ENCODE assay signal across 5 fruit fly cellular contexts in the genomic region with DNA sequence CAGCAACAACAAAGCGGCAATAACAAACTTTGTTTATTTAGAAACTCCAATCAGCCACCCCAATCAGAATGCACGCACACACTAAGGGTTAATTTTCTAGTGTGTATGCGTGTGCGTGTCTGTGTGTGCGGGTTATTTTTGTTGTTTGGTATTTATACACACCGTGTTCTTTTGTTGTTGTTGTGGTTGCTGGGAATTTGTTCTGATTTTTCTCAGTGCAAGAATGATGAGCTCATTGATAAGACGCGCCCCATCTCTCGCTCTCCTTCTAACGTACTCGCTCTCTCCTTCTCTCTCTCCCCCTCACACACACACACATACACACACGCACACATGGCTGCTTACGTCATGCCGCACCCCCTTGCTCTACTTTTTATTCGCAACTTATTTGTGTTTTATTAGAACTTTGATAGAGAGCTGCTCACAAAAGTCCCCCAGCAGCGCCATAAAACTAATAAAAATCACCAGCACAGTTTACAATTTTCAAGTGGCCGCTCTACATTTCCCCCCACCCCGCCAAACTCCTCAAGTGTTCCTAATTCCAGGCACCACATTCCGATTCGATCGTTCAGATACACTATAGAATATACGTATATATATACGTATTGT.
TF ChIP-seq lines count a peak whose summit lies in the region.

No protein-coding gene starts in this region.

- no peak for TF ChIP-seq CTCF in whole organism, embryonic (GFP tag; optimal IDR thresholded peaks at IDR 0.05; lab: Kevin White, UChicago)

TF ChIP-seq in whole organism, adult, 20 proteins besides CTCF, POLR2A, EP300 and RAD21 (continues in another document):
- peak; percentile 65 for TF ChIP-seq Mnt (GFP tag; optimal IDR thresholded peaks at IDR 0.05; lab: Kevin White, UChicago)
- no peak for TF ChIP-seq Hr96 (GFP tag; optimal IDR thresholded peaks at IDR 0.05; lab: Kevin White, UChicago)
- TF ChIP-seq pad (GFP tag; optimal IDR thresholded peaks at IDR 0.05; lab: Kevin White, UChicago): peak; percentile 40
- no peak for TF ChIP-seq bab1 (GFP tag; optimal IDR thresholded peaks at IDR 0.05; lab: Kevin White, UChicago)
- TF ChIP-seq CG12768 (GFP tag; optimal IDR thresholded peaks at IDR 0.05; lab: Kevin White, UChicago): no peak
- TF ChIP-seq Clk (GFP tag; optimal IDR thresholded peaks at IDR 0.05; lab: Kevin White, UChicago): no peak
- no peak for TF ChIP-seq Crg-1 (GFP tag; optimal IDR thresholded peaks at IDR 0.05; lab: Kevin White, UChicago)
- no peak for TF ChIP-seq CG7045 (GFP tag; optimal IDR thresholded peaks at IDR 0.05; lab: Kevin White, UChicago)
- TF ChIP-seq CG14711 (tag; optimal IDR thresholded peaks at IDR 0.05; lab: Kevin White, UChicago): peak; percentile 2
- no peak for TF ChIP-seq ovo (GFP tag; optimal IDR thresholded peaks at IDR 0.05; lab: Kevin White, UChicago)
- TF ChIP-seq kay (GFP tag; lab: Kevin White, UChicago; ENCODE audit: borderline replicate concordance): no peak
- no peak for TF ChIP-seq CG5204 (GFP tag; optimal IDR thresholded peaks at IDR 0.05; lab: Kevin White, UChicago)
- no peak for TF ChIP-seq CG33017 (tag; optimal IDR thresholded peaks at IDR 0.05; lab: Kevin White, UChicago)
- no peak for TF ChIP-seq CG11617 (GFP tag; optimal IDR thresholded peaks at IDR 0.05; lab: Kevin White, UChicago)
- no peak for TF ChIP-seq tj (GFP tag; optimal IDR thresholded peaks at IDR 0.05; lab: Kevin White, UChicago)
- TF ChIP-seq toe (GFP tag; optimal IDR thresholded peaks at IDR 0.05; lab: Kevin White, UChicago): no peak
- TF ChIP-seq CG1620 (GFP tag; optimal IDR thresholded peaks at IDR 0.05; lab: Kevin White, UChicago): no peak

TF ChIP-seq in whole organism, embryonic, 481 proteins besides CTCF, POLR2A, EP300 and RAD21 (continues in another document):
- TF ChIP-seq Rfx (GFP tag; IDR thresholded peaks at IDR 0.05; lab: Robert Waterston, UW): peak; percentile 84
- no peak for TF ChIP-seq Gsc (GFP tag; IDR thresholded peaks at IDR 0.05; lab: Robert Waterston, UW)
- peak; percentile 65 for TF ChIP-seq Meics (GFP tag; optimal IDR thresholded peaks at IDR 0.05; lab: Kevin White, UChicago)
- 0 out of 2 replicates have a peak, but pooled peaks have one; percentile 7 for TF ChIP-seq Nf-YA (GFP tag; IDR thresholded peaks at IDR 0.05; lab: Robert Waterston, UW)
- no peak for TF ChIP-seq CG1792 (GFP tag; optimal IDR thresholded peaks at IDR 0.05; lab: Kevin White, UChicago)
- 0 out of 2 replicates have a peak, but pooled peaks have one; percentile 24 for TF ChIP-seq CG11085 (GFP tag; IDR thresholded peaks at IDR 0.05; lab: Robert Waterston, UW)
- peak; percentile 47 for TF ChIP-seq CG4282 (GFP tag; optimal IDR thresholded peaks at IDR 0.05; lab: Kevin White, UChicago)
- peak; percentile 61 for TF ChIP-seq CG1832 (GFP tag; optimal IDR thresholded peaks at IDR 0.05; lab: Kevin White, UChicago)
- peak; percentile 30 for TF ChIP-seq maf-S (GFP tag; optimal IDR thresholded peaks at IDR 0.05; lab: Kevin White, UChicago)
- TF ChIP-seq abd-A (tag; optimal IDR thresholded peaks at IDR 0.05; lab: Kevin White, UChicago): peak; percentile 83
- TF ChIP-seq CG7839 (tag; optimal IDR thresholded peaks at IDR 0.05; lab: Kevin White, UChicago): peak; percentile 38
- TF ChIP-seq Ets97D (GFP tag; optimal IDR thresholded peaks at IDR 0.05; lab: Kevin White, UChicago): no peak
- TF ChIP-seq CG17361 (GFP tag; IDR thresholded peaks at IDR 0.05; lab: Robert Waterston, UW): no peak
- TF ChIP-seq zen2 (GFP tag; IDR thresholded peaks at IDR 0.05; lab: Robert Waterston, UW; ENCODE audit: partially characterized antibody): no peak
- 0 out of 2 replicates have a peak, but pooled peaks have one; percentile 26 for TF ChIP-seq toy (GFP tag; IDR thresholded peaks at IDR 0.05; lab: Robert Waterston, UW)
- no peak for TF ChIP-seq CG18764 (GFP tag; optimal IDR thresholded peaks at IDR 0.05; lab: Kevin White, UChicago)

TF ChIP-seq in whole organism, prepupa, 60 proteins besides CTCF, POLR2A, EP300 and RAD21 (continues in another document):
- TF ChIP-seq CG11762 (GFP tag; optimal IDR thresholded peaks at IDR 0.05; lab: Kevin White, UChicago; ENCODE audit: insufficient read depth) (no peak), salr (GFP tag; optimal IDR thresholded peaks at IDR 0.05; lab: Kevin White, UChicago) (no peak), CG6854 (GFP tag; optimal IDR thresholded peaks at IDR 0.05; lab: Kevin White, UChicago) (no peak), Hr38 (GFP tag; optimal IDR thresholded peaks at IDR 0.05; lab: Kevin White, UChicago) (no peak), achi (GFP tag; optimal IDR thresholded peaks at IDR 0.05; lab: Kevin White, UChicago) (peak; percentile 46), OdsH (GFP tag; optimal IDR thresholded peaks at IDR 0.05; lab: Kevin White, UChicago) (peak; percentile 3), cyc (GFP tag; optimal IDR thresholded peaks at IDR 0.05; lab: Kevin White, UChicago) (peak; percentile 40), Hr4 (GFP tag; optimal IDR thresholded peaks at IDR 0.05; lab: Kevin White, UChicago) (peak; percentile 5), CG31627 (GFP tag; optimal IDR thresholded peaks at IDR 0.05; lab: Kevin White, UChicago) (peak; percentile 46), acj6 (GFP tag; optimal IDR thresholded peaks at IDR 0.05; lab: Kevin White, UChicago) (peak; percentile 19), Eip93F (GFP tag; optimal IDR thresholded peaks at IDR 0.05; lab: Kevin White, UChicago) (no peak), fd85E (GFP tag; optimal IDR thresholded peaks at IDR 0.05; lab: Kevin White, UChicago) (no peak), pdm3 (GFP tag; optimal IDR thresholded peaks at IDR 0.05; lab: Kevin White, UChicago) (peak; percentile 44), CG9139 (GFP tag; optimal IDR thresholded peaks at IDR 0.05; lab: Kevin White, UChicago) (no peak), Ets21C (GFP tag; optimal IDR thresholded peaks at IDR 0.05; lab: Kevin White, UChicago) (no peak), Sox15 (GFP tag; optimal IDR thresholded peaks at IDR 0.05; lab: Kevin White, UChicago) (no peak), vri (GFP tag; optimal IDR thresholded peaks at IDR 0.05; lab: Kevin White, UChicago) (peak; percentile 19), CG7368 (GFP tag; optimal IDR thresholded peaks at IDR 0.05; lab: Kevin White, UChicago) (peak; percentile 21)

TF ChIP-seq in whole organism, pupa, 21 proteins besides CTCF, POLR2A, EP300 and RAD21 (continues in another document):
- peak; percentile 48 for TF ChIP-seq CG8301 (tag; optimal IDR thresholded peaks at IDR 0.05; lab: Kevin White, UChicago)
- no peak for TF ChIP-seq CG9948 (tag; optimal IDR thresholded peaks at IDR 0.05; lab: Kevin White, UChicago)
- no peak for TF ChIP-seq Pif1A (GFP tag; optimal IDR thresholded peaks at IDR 0.05; lab: Kevin White, UChicago)
- TF ChIP-seq EcR (GFP tag; optimal IDR thresholded peaks at IDR 0.05; lab: Kevin White, UChicago): no peak
- peak; percentile 81 for TF ChIP-seq CG4496 (GFP tag; IDR thresholded peaks at IDR 0.05; lab: Robert Waterston, UW)
- peak; percentile 4 for TF ChIP-seq CG34367 (tag; optimal IDR thresholded peaks at IDR 0.05; lab: Kevin White, UChicago)
- peak; percentile 6 for TF ChIP-seq CG17806 (tag; optimal IDR thresholded peaks at IDR 0.05; lab: Kevin White, UChicago)
- 0 out of 2 replicates have a peak, but pooled peaks have one; percentile 15 for TF ChIP-seq rn (GFP tag; IDR thresholded peaks at IDR 0.05; lab: Robert Waterston, UW)
- peak; percentile 20; the same call in 1 of the 2 replicates for TF ChIP-seq Ets98B (GFP tag; IDR thresholded peaks at IDR 0.05; lab: Robert Waterston, UW)
- TF ChIP-seq Pif1B (GFP tag; optimal IDR thresholded peaks at IDR 0.05; lab: Kevin White, UChicago): no peak
- TF ChIP-seq fd96Ca (GFP tag; IDR thresholded peaks at IDR 0.05; lab: Robert Waterston, UW): peak; percentile 68; the same call in 1 of the 3 replicates
- no peak for TF ChIP-seq CG15710 (tag; optimal IDR thresholded peaks at IDR 0.05; lab: Kevin White, UChicago)
- TF ChIP-seq CG12605 (GFP tag; IDR thresholded peaks at IDR 0.05; lab: Robert Waterston, UW): peak; percentile 64
- peak; percentile 57 for TF ChIP-seq CG32121 (GFP tag; IDR thresholded peaks at IDR 0.05; lab: Robert Waterston, UW)
- no peak for TF ChIP-seq D1 (tag; optimal IDR thresholded peaks at IDR 0.05; lab: Kevin White, UChicago)
- peak; percentile 27 for TF ChIP-seq CG8159 (tag; optimal IDR thresholded peaks at IDR 0.05; lab: Kevin White, UChicago)
- TF ChIP-seq CG14655 (GFP tag; optimal IDR thresholded peaks at IDR 0.05; lab: Kevin White, UChicago): no peak
- TF ChIP-seq Snoo (tag; optimal IDR thresholded peaks at IDR 0.05; lab: Kevin White, UChicago): no peak
- TF ChIP-seq CG13204 (GFP tag; optimal IDR thresholded peaks at IDR 0.05; lab: Kevin White, UChicago): no peak

TF ChIP-seq in whole organism, wandering third instar larva, 38 proteins besides CTCF, POLR2A, EP300 and RAD21 (continues in another document):
- TF ChIP-seq HLH106 (tag; optimal IDR thresholded peaks at IDR 0.05; lab: Kevin White, UChicago) (peak; percentile 54), lola (GFP tag; optimal IDR thresholded peaks at IDR 0.05; lab: Kevin White, UChicago) (no peak), Rel (GFP tag; optimal IDR thresholded peaks at IDR 0.05; lab: Kevin White, UChicago) (no peak), Rel (tag; optimal IDR thresholded peaks at IDR 0.05; lab: Kevin White, UChicago) (peak; percentile 21), GATAd (GFP tag; optimal IDR thresholded peaks at IDR 0.05; lab: Kevin White, UChicago) (peak; percentile 7), CrebA (GFP tag; optimal IDR thresholded peaks at IDR 0.05; lab: Kevin White, UChicago; ENCODE audit: borderline replicate concordance) (no peak), jim (GFP tag; optimal IDR thresholded peaks at IDR 0.05; lab: Kevin White, UChicago) (no peak), N (GFP tag; optimal IDR thresholded peaks at IDR 0.05; lab: Kevin White, UChicago) (no peak), fru (GFP tag; optimal IDR thresholded peaks at IDR 0.05; lab: Kevin White, UChicago) (peak; percentile 40), OdsH (GFP tag; optimal IDR thresholded peaks at IDR 0.05; lab: Kevin White, UChicago) (peak; percentile 8), ey (GFP tag; optimal IDR thresholded peaks at IDR 0.05; lab: Kevin White, UChicago) (peak; percentile 48), foxo (GFP tag; optimal IDR thresholded peaks at IDR 0.05; lab: Kevin White, UChicago) (peak in 1 of 2 experiments; percentile 63), Sp1 (GFP tag; optimal IDR thresholded peaks at IDR 0.05; lab: Kevin White, UChicago) (no peak), tai (GFP tag; optimal IDR thresholded peaks at IDR 0.05; lab: Kevin White, UChicago) (no peak), woc (GFP tag; optimal IDR thresholded peaks at IDR 0.05; lab: Kevin White, UChicago) (peak; percentile 0), psq (GFP tag; optimal IDR thresholded peaks at IDR 0.05; lab: Kevin White, UChicago) (peak; percentile 23), dmrt93B (GFP tag; optimal IDR thresholded peaks at IDR 0.05; lab: Kevin White, UChicago) (no peak), Abd-B (GFP tag; optimal IDR thresholded peaks at IDR 0.05; lab: Kevin White, UChicago) (no peak), dsf (GFP tag; optimal IDR thresholded peaks at IDR 0.05; lab: Kevin White, UChicago; ENCODE audit: borderline replicate concordance) (no peak), rgr (GFP tag; optimal IDR thresholded peaks at IDR 0.05; lab: Kevin White, UChicago) (peak; percentile 70), CG32264 (GFP tag; optimal IDR thresholded peaks at IDR 0.05; lab: Kevin White, UChicago) (no peak), h (GFP tag; optimal IDR thresholded peaks at IDR 0.05; lab: Kevin White, UChicago) (peak; percentile 47)
